Fruit fly (Drosophila melanogaster) whole organism: Measurements from ENCODE around the gene CG11382.

Experiments
- CG8478 ChIP-seq: fragments of >200 bp; optimal IDR thresholded peaks from 2 replicates; lab custom pipeline; 2018; ENCODE audit warnings: inconsistent platforms
- pan ChIP-seq: fragments of >200 bp; optimal IDR thresholded peaks from 2 replicates; lab custom pipeline; 2017

DNA sequence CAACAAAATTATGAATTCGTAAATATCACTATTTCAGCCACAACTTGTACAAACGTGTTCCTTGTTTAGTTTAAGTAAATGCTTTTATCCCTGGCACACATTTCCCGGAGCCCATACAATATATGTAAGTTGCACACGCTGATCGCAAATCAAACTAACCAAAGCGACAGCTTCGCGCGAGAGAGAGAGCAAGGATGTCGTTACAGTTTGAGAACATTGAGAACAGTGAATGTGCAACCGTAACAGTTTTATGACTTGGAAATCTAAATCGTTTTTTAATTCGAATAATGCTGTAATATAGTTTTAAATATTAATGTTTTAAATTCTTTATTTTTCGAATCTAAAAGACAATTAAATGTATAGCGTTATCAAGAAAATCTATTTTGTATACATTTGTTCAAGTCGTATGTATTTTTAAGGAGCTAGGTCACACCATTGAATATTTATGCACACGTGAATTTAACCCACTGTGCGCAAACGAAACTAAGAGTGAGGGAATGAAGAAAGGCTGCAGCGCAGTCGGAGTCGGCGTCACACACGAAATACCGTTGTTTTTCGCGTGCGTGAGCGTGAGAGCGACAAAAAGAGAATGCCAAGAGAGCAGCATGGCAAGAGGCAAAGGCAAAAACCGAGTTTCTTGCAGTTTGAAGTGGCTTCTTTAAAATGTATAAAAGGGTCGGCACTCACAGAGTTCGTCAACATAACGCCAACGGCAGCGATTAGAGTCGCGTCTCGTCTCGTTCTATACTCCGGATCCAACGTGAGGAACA lies at the start of gene CG11382:
- TF ChIP-seq CG8478 (no peak), pan (lab: Kevin White, UChicago) (no peak)
